Fruit fly (Drosophila melanogaster) whole organism, embryonic: ENCODE results near the gene Sc2.
A peak's percentile ranks its signal among the peaks of the same experiment; 100 is the strongest.

Experiments
- BtbVII ChIP-seq: fragments of 200-800 bp; sonication (Bioruptor generic); optimal IDR thresholded peaks from 3 replicates; lab custom pipeline; 2017; ENCODE audit warnings: missing biosample characterization, mild to moderate bottlenecking, missing genetic modification characterization
- CG14014 ChIP-seq: fragments of 200-800 bp; sonication (Bioruptor generic); IDR thresholded peaks from 2 replicates; pipeline ENCODE4 v1.3.6; 2022; ENCODE audit warnings: missing biosample characterization, missing genetic modification characterization
- CG1603 ChIP-seq: fragments of 200-800 bp; sonication (Bioruptor generic); optimal IDR thresholded peaks from 2 replicates; lab custom pipeline; 2019; ENCODE audit warnings: missing biosample characterization, mild to moderate bottlenecking, missing genetic modification characterization, moderate library complexity
- CG17186 ChIP-seq: fragments of 200-800 bp; sonication (Bioruptor generic); optimal IDR thresholded peaks from 3 replicates; lab custom pipeline; 2017; ENCODE audit warnings: missing biosample characterization, missing genetic modification reagents, missing genetic modification characterization
- CG18262 ChIP-seq: fragments of 200-800 bp; optimal IDR thresholded peaks from 3 replicates; lab custom pipeline; 2019; ENCODE audit warnings: missing biosample characterization, mild to moderate bottlenecking, missing genetic modification characterization, moderate library complexity
- CG2712 ChIP-seq: fragments of 200-800 bp; optimal IDR thresholded peaks from 3 replicates; lab custom pipeline; 2019; ENCODE audit warnings: missing biosample characterization, mild to moderate bottlenecking, missing genetic modification characterization, moderate library complexity
- CG30020 ChIP-seq: fragments of 200-800 bp; optimal IDR thresholded peaks from 2 replicates; lab custom pipeline; 2019; ENCODE audit warnings: missing biosample characterization, mild to moderate bottlenecking, missing genetic modification characterization, moderate library complexity
- CG32532 ChIP-seq: fragments of 200-800 bp; sonication (Bioruptor generic); IDR thresholded peaks from 2 replicates; pipeline ENCODE4 v1.3.6; 2022; ENCODE audit warnings: missing biosample characterization, missing genetic modification characterization
- CG34224 ChIP-seq: fragments of 200-800 bp; sonication (Bioruptor generic); IDR thresholded peaks from 3 replicates; pipeline ENCODE4 v1.3.6; 2022; ENCODE audit warnings: missing biosample characterization, missing genetic modification characterization; ENCODE audit not compliant: partially characterized antibody
- CG34422 ChIP-seq: fragments of 200-800 bp; sonication (Bioruptor generic); IDR thresholded peaks from 3 replicates; pipeline ENCODE4 v1.3.6; 2022; ENCODE audit warnings: missing biosample characterization, missing genetic modification characterization
- CG6175 ChIP-seq: fragments of 200-800 bp; sonication (Bioruptor generic); IDR thresholded peaks from 3 replicates; pipeline ENCODE4 v1.3.6; 2022; ENCODE audit warnings: missing biosample characterization, missing genetic modification characterization
- CG6813 ChIP-seq: fragments of 200-800 bp; sonication (Bioruptor generic); optimal IDR thresholded peaks from 2 replicates; lab custom pipeline; 2017; ENCODE audit warnings: missing biosample characterization, missing genetic modification characterization, mild to moderate bottlenecking, moderate library complexity, missing genetic modification reagents
- CG7556 ChIP-seq: fragments of 200-800 bp; sonication (Bioruptor generic); optimal IDR thresholded peaks from 2 replicates; lab custom pipeline; 2017; ENCODE audit warnings: missing biosample characterization, mild to moderate bottlenecking, missing genetic modification characterization
- CG8089 ChIP-seq: fragments of 200-800 bp; sonication (Bioruptor generic); optimal IDR thresholded peaks from 3 replicates; lab custom pipeline; 2016; ENCODE audit warnings: missing biosample characterization, missing genetic modification characterization
- CG8281 ChIP-seq: fragments of 200-800 bp; sonication (Bioruptor generic); optimal IDR thresholded peaks from 2 replicates; lab custom pipeline; 2018; ENCODE audit warnings: missing biosample characterization, mild to moderate bottlenecking, missing genetic modification characterization, moderate library complexity
- CG8944 ChIP-seq: fragments of 200-800 bp; sonication (Bioruptor generic); optimal IDR thresholded peaks from 3 replicates; lab custom pipeline; 2016; ENCODE audit warnings: missing biosample characterization, missing genetic modification characterization
- CG9876 ChIP-seq: fragments of 200-800 bp; sonication (Bioruptor generic); optimal IDR thresholded peaks from 2 replicates; lab custom pipeline; 2016; ENCODE audit warnings: missing biosample characterization, missing genetic modification characterization
- Dip3 ChIP-seq: fragments of 200-800 bp; sonication (Bioruptor generic); optimal IDR thresholded peaks from 3 replicates; lab custom pipeline; 2016; ENCODE audit warnings: missing biosample characterization, missing genetic modification characterization
- H15 ChIP-seq: fragments of 200-800 bp; sonication (Bioruptor generic); IDR thresholded peaks from 3 replicates; pipeline ENCODE4 v1.3.6; 2022; ENCODE audit warnings: missing biosample characterization, missing genetic modification characterization
- Hr3 ChIP-seq: fragments of 200-800 bp; sonication (Bioruptor generic); optimal IDR thresholded peaks from 3 replicates; lab custom pipeline; 2016; ENCODE audit warnings: missing biosample characterization, missing genetic modification characterization
- Hsf ChIP-seq: fragments of 200-800 bp; sonication (Bioruptor generic); optimal IDR thresholded peaks from 3 replicates; lab custom pipeline; 2016; ENCODE audit warnings: missing biosample characterization, missing genetic modification characterization
- Jarid2 ChIP-seq: fragments of 200-800 bp; sonication (Bioruptor generic); optimal IDR thresholded peaks from 3 replicates; lab custom pipeline; 2017; ENCODE audit warnings: mild to moderate bottlenecking, missing biosample characterization, missing genetic modification reagents, missing genetic modification characterization
- NC2β ChIP-seq: fragments of 200-800 bp; sonication (Bioruptor generic); optimal IDR thresholded peaks from 2 replicates; lab custom pipeline; 2016; ENCODE audit warnings: missing biosample characterization, missing genetic modification characterization
- Poxn ChIP-seq: fragments of 200-800 bp; sonication (Bioruptor generic); IDR thresholded peaks from 2 replicates; pipeline ENCODE4 v1.3.6; 2022; ENCODE audit warnings: missing biosample characterization, missing genetic modification characterization
- Side ChIP-seq: fragments of 200-800 bp; sonication (Bioruptor generic); optimal IDR thresholded peaks from 2 replicates; lab custom pipeline; 2016; ENCODE audit warnings: missing biosample characterization, missing genetic modification characterization
- Taf1 ChIP-seq: fragments of 200-800 bp; sonication (Bioruptor generic); IDR thresholded peaks from 2 replicates; pipeline ENCODE4 v1.3.6; 2022; ENCODE audit warnings: missing biosample characterization, missing genetic modification characterization
- ara ChIP-seq: fragments of 200-800 bp; sonication (Bioruptor generic); IDR thresholded peaks from 2 replicates; pipeline ENCODE4 v1.3.6; 2022; ENCODE audit warnings: missing biosample characterization, missing genetic modification characterization
- ase ChIP-seq: fragments of 200-800 bp; sonication (Bioruptor generic); IDR thresholded peaks from 3 replicates; pipeline ENCODE4 v1.3.6; 2022; ENCODE audit warnings: missing biosample characterization, missing genetic modification characterization
- az2 ChIP-seq: fragments of 200-800 bp; sonication (Bioruptor generic); optimal IDR thresholded peaks from 3 replicates; lab custom pipeline; 2016; ENCODE audit warnings: missing biosample characterization, missing genetic modification characterization
- bsh ChIP-seq, 2 experiments: fragments of 200-800 bp; sonication (Bioruptor generic); optimal IDR thresholded peaks; 2 replicates each; lab custom pipeline; 2017 to 2018; ENCODE audit warnings: mild to moderate bottlenecking in 2 of 2, missing biosample characterization in 2 of 2, missing genetic modification characterization in 2 of 2, moderate library complexity in 1 of 2
- chm ChIP-seq: fragments of 200-800 bp; sonication (Bioruptor generic); IDR thresholded peaks from 2 replicates; pipeline ENCODE4 v1.3.6; 2022; ENCODE audit warnings: missing biosample characterization, missing genetic modification characterization
- crc ChIP-seq: fragments of 200-800 bp; sonication (Bioruptor generic); optimal IDR thresholded peaks from 2 replicates; lab custom pipeline; 2016; ENCODE audit warnings: missing biosample characterization, missing genetic modification characterization
- cwo ChIP-seq: fragments of 200-800 bp; sonication (Bioruptor generic); optimal IDR thresholded peaks from 3 replicates; lab custom pipeline; 2017; ENCODE audit warnings: missing biosample characterization, missing genetic modification characterization, mild to moderate bottlenecking, moderate library complexity, missing genetic modification reagents
- eyg ChIP-seq: fragments of 200-800 bp; sonication (Bioruptor generic); optimal IDR thresholded peaks from 3 replicates; lab custom pipeline; 2016; ENCODE audit warnings: missing biosample characterization, missing genetic modification characterization
- gem ChIP-seq: fragments of 200-800 bp; sonication (Bioruptor generic); optimal IDR thresholded peaks from 2 replicates; lab custom pipeline; 2019; ENCODE audit warnings: missing biosample characterization, mild to moderate bottlenecking, missing genetic modification characterization, moderate library complexity
- her ChIP-seq: fragments of 200-800 bp; sonication (Bioruptor generic); optimal IDR thresholded peaks from 2 replicates; lab custom pipeline; 2016; ENCODE audit warnings: missing biosample characterization, missing genetic modification characterization
- hkb ChIP-seq, 2 experiments: fragments of 200-800 bp in 1 of 2; fragments of >200 bp in 1 of 2; sonication (Bioruptor generic) in 1 of 2; IDR thresholded peaks in 1 of 2; optimal IDR thresholded peaks in 1 of 2; 2 replicates each; pipeline versions ENCODE4 v1.3.6 to Lab custom; 2017 to 2022; ENCODE audit warnings: missing biosample characterization in 1 of 2, missing genetic modification characterization in 1 of 2
- insv ChIP-seq, 2 experiments: fragments of 200-800 bp; sonication (Bioruptor generic); optimal IDR thresholded peaks; 3 replicates each; lab custom pipeline; 2016 to 2018; ENCODE audit warnings: missing biosample characterization in 2 of 2, missing genetic modification characterization in 2 of 2
- kay ChIP-seq: fragments of 200-800 bp; sonication (Bioruptor generic); optimal IDR thresholded peaks from 2 replicates; lab custom pipeline; 2016; ENCODE audit warnings: missing biosample characterization, missing genetic modification characterization
- prd ChIP-seq, 3 experiments: fragments of >200 bp in 2 of 3; fragments of 200-800 bp in 1 of 3; sonication (Bioruptor generic) in 1 of 3; optimal IDR thresholded peaks in 2 of 3; IDR thresholded peaks in 1 of 3; 2 replicates in 2 of 3; 3 replicates in 1 of 3; pipeline versions ENCODE4 v1.3.6 to Lab custom; 2017 to 2022; ENCODE audit warnings: missing biosample characterization in 1 of 3, missing genetic modification characterization in 1 of 3
- scrt ChIP-seq: fragments of 200-800 bp; sonication (Bioruptor generic); optimal IDR thresholded peaks from 2 replicates; lab custom pipeline; 2018; ENCODE audit warnings: missing biosample characterization, mild to moderate bottlenecking, missing genetic modification characterization, moderate library complexity
- sens ChIP-seq: fragments of 200-800 bp; sonication (Bioruptor generic); peaks from one replicate; lab custom pipeline; 2016; ENCODE audit warnings: missing biosample characterization, missing genetic modification characterization
- sima ChIP-seq: fragments of 200-800 bp; sonication (Bioruptor generic); optimal IDR thresholded peaks from 2 replicates; lab custom pipeline; 2016; ENCODE audit warnings: missing biosample characterization, missing genetic modification characterization
- sisA ChIP-seq: fragments of 200-800 bp; sonication (Bioruptor generic); IDR thresholded peaks from 2 replicates; pipeline ENCODE4 v1.3.6; 2022; ENCODE audit warnings: missing biosample characterization, missing genetic modification characterization
- slbo ChIP-seq: fragments of 200-800 bp; sonication (Bioruptor generic); IDR thresholded peaks from 2 replicates; pipeline ENCODE4 v1.3.6; 2022; ENCODE audit warnings: missing biosample characterization, missing genetic modification characterization
- slou ChIP-seq: fragments of 200-800 bp; sonication (Bioruptor generic); optimal IDR thresholded peaks from 3 replicates; lab custom pipeline; 2016; ENCODE audit warnings: missing biosample characterization, missing genetic modification characterization
- so ChIP-seq: fragments of 200-800 bp; sonication (Bioruptor generic); IDR thresholded peaks from 3 replicates; pipeline ENCODE4 v1.3.6; 2022; ENCODE audit warnings: missing biosample characterization, missing genetic modification characterization
- tin ChIP-seq: fragments of 200-800 bp; sonication (Bioruptor generic); optimal IDR thresholded peaks from 3 replicates; lab custom pipeline; 2016; ENCODE audit warnings: missing biosample characterization, missing genetic modification characterization
- ttk ChIP-seq: fragments of 200-800 bp; sonication (Bioruptor generic); IDR thresholded peaks from 2 replicates; pipeline ENCODE4 v2.1.2; 2022; ENCODE audit warnings: missing biosample characterization, missing genetic modification characterization
- unc-4 ChIP-seq: fragments of 200-800 bp; sonication (Bioruptor generic); IDR thresholded peaks from 2 replicates; pipeline ENCODE4 v1.3.6; 2022; ENCODE audit warnings: missing biosample characterization, missing genetic modification characterization; ENCODE audit not compliant: partially characterized antibody
- vfl ChIP-seq: fragments of 200-800 bp; sonication (Bioruptor generic); optimal IDR thresholded peaks from 2 replicates; lab custom pipeline; 2016; ENCODE audit warnings: missing biosample characterization, missing genetic modification characterization

Gene Sc2

DNA sequence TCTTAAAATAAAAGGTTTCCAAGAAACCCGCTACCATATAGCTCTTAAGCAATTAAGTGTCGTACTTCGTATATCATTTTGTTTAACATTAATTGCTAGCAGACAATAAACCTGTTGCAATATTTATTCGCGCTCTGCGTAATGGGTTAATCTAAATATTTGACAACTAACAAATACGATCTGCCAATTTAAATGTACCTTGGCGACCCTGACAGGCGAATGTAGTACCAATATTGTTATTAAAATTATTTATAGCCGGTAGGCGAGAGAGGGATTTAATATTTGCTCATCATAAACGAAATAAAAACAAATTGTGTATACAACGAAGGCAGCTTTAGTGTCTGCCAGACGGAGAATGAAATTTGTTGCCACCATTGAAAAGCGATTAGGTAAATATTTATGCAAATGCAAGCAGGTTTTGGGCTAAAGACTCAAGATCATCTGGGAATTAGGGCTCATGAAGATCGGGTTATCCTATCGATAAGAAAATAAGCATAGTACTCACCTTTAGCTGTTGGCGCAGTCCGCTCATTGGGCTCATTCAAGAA lies 29.5 kb downstream of the Sc2 start (continued):
- no peak for TF ChIP-seq hkb (optimal IDR thresholded peaks at IDR 0.05; lab: Kevin White, UChicago)
- TF ChIP-seq hkb (GFP tag; IDR thresholded peaks at IDR 0.05; lab: Robert Waterston, UW) = no peak
- TF ChIP-seq NC2β (GFP tag; lab: Kevin White, UChicago) = no peak
- no peak for TF ChIP-seq so (GFP tag; lab: Robert Waterston, UW)
- TF ChIP-seq CG2712 (tag; lab: Kevin White, UChicago) = no peak
- peak; percentile 48 for TF ChIP-seq CG6813 (GFP tag; lab: Kevin White, UChicago)
- TF ChIP-seq bsh (GFP tag; optimal IDR thresholded peaks at IDR 0.05; lab: Kevin White, UChicago) = no peak
- no peak for TF ChIP-seq kay
- TF ChIP-seq cwo = no peak
- TF ChIP-seq slbo (GFP tag; lab: Robert Waterston, UW) = no peak
- no peak for TF ChIP-seq sisA (GFP tag; lab: Robert Waterston, UW)
- no peak for TF ChIP-seq CG34422
- no peak for TF ChIP-seq CG34224 (GFP tag; lab: Robert Waterston, UW)
- TF ChIP-seq Hr3 (GFP tag; lab: Kevin White, UChicago) = no peak
- no peak for TF ChIP-seq CG32532 (GFP tag; lab: Robert Waterston, UW)
- peak; percentile 35 for TF ChIP-seq gem (tag; lab: Kevin White, UChicago)
- TF ChIP-seq ara (GFP tag; lab: Robert Waterston, UW) = no peak
- TF ChIP-seq sens (GFP tag; lab: Kevin White, UChicago) = peak; percentile 44
- TF ChIP-seq Side (GFP tag; lab: Kevin White, UChicago) = no peak
- no peak for TF ChIP-seq CG17186 (GFP tag; lab: Kevin White, UChicago)
- no peak for TF ChIP-seq eyg (GFP tag; lab: Kevin White, UChicago)
- TF ChIP-seq CG30020 = no peak
- no peak for TF ChIP-seq Dip3 (GFP tag; lab: Kevin White, UChicago)
- no peak for TF ChIP-seq H15 (GFP tag; lab: Robert Waterston, UW)
- TF ChIP-seq vfl (GFP tag; lab: Kevin White, UChicago) = no peak
- no peak for TF ChIP-seq sima (GFP tag; lab: Kevin White, UChicago)
- TF ChIP-seq Hsf (GFP tag; lab: Kevin White, UChicago) = no peak
- no peak for TF ChIP-seq slou
- TF ChIP-seq CG7556 = peak; percentile 38
- no peak for TF ChIP-seq CG9876
- TF ChIP-seq ttk (GFP tag; lab: Robert Waterston, UW) = no peak
- no peak for TF ChIP-seq CG1603 (tag; lab: Kevin White, UChicago)
- no peak for TF ChIP-seq CG8089 (GFP tag; lab: Kevin White, UChicago)
- TF ChIP-seq her (GFP tag; lab: Kevin White, UChicago) = no peak
- peak; percentile 43 for TF ChIP-seq scrt (GFP tag; lab: Kevin White, UChicago)
- no peak for TF ChIP-seq CG18262 (tag; lab: Kevin White, UChicago)
- TF ChIP-seq Jarid2 = no peak
- no peak for TF ChIP-seq CG8944 (GFP tag; lab: Kevin White, UChicago)
- TF ChIP-seq unc-4 (GFP tag; lab: Robert Waterston, UW) = no peak
- TF ChIP-seq az2 = no peak
- TF ChIP-seq chm (GFP tag; lab: Robert Waterston, UW) = no peak
- no peak for TF ChIP-seq Poxn
- peak; percentile 54 for TF ChIP-seq BtbVII
- no peak for TF ChIP-seq crc (GFP tag; lab: Kevin White, UChicago)
- TF ChIP-seq CG14014 (GFP tag; lab: Robert Waterston, UW) = no peak
- no peak for TF ChIP-seq ase (GFP tag; lab: Robert Waterston, UW)
- TF ChIP-seq insv (GFP tag; optimal IDR thresholded peaks at IDR 0.05; lab: Kevin White, UChicago) = no peak
- TF ChIP-seq CG8281 (tag; lab: Kevin White, UChicago) = no peak
- no peak for TF ChIP-seq prd (optimal IDR thresholded peaks at IDR 0.05; lab: Kevin White, UChicago)
- no peak for TF ChIP-seq prd (GFP tag; IDR thresholded peaks at IDR 0.05; lab: Robert Waterston, UW)
- TF ChIP-seq tin (GFP tag; lab: Kevin White, UChicago) = no peak
- no peak for TF ChIP-seq Taf1 (GFP tag; lab: Robert Waterston, UW)
- no peak for TF ChIP-seq CG6175 (GFP tag; lab: Robert Waterston, UW)
